Fruit fly (Drosophila melanogaster): ENCODE results near the gene TTLL1A.

DNA sequence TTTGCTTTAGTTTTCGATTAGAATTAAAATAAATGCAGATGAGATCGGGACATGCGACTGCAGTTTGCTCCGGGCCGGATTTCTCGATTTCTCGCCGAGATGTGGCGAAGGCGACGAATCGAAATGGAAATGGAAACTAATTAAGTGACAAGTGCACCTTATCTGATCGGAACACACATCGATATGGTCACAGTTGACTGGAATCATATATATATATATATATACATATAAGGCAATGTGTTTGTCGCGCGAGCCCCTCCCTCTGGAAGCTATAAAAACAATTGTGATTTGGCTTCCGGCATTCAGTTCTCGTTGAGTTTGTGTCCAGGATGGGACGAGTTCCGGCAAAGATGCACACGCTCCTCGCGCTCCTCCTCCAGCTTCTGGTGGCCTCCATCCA is 12.6 kb upstream of the TTLL1A start, which contains the start of gene CG5162:
- TF ChIP-seq Sox14 (GFP tag; optimal IDR thresholded peaks at IDR 0.05) (no peak), CG4318 (GFP tag; optimal IDR thresholded peaks at IDR 0.05) (no peak), CG8632 (GFP tag; optimal IDR thresholded peaks at IDR 0.05) (no peak), Hr38 (GFP tag; optimal IDR thresholded peaks at IDR 0.05) (no peak), CG6276 (GFP tag; optimal IDR thresholded peaks at IDR 0.05) (no peak), Smox (GFP tag; optimal IDR thresholded peaks at IDR 0.05) (no peak), CG11762 (GFP tag; optimal IDR thresholded peaks at IDR 0.05; ENCODE audit: insufficient read depth) (no peak), CG7368 (GFP tag; optimal IDR thresholded peaks at IDR 0.05) (no peak), eg (GFP tag; IDR thresholded peaks at IDR 0.05) (no peak), CG6854 (GFP tag; optimal IDR thresholded peaks at IDR 0.05) (no peak), OdsH (GFP tag; optimal IDR thresholded peaks at IDR 0.05) (no peak), CG3032 (tag; optimal IDR thresholded peaks at IDR 0.05) (no peak), Gug (GFP tag; IDR thresholded peaks at IDR 0.05) (no peak), CG34406 (GFP tag; optimal IDR thresholded peaks at IDR 0.05) (no peak)

Measured in whole organism, prepupa.